Fruit fly (Drosophila melanogaster): Measurements from ENCODE around the gene CG5916.
"Not testable (repeated sequence)": the region's sequence is repeated elsewhere in the genome, so short reads cannot be mapped to it uniquely, and the experiment has no call there.

DNA sequence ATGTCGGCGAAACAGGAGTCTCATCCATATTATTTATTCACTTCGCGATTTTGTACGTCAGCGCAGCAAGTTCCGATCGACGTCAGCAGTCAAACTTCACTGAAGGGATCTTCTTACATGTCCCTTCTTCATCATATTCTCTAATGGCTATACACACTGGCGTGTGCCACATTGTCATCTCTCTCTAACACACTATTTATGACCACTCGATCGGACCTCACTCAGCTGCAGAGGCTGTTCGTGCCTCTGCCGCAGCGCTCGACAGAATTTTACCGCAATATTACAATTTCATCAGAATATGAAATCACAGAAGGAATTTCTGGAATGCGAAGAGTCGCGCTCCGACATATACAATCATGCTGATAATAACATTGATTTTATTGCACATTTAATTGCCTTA is 42.6 kb downstream of the CG5916 start, which contains the start of gene Bin1:
- not testable (repeated sequence) for TF ChIP-seq CG17806, gl (tag; optimal IDR thresholded peaks at IDR 0.05)

All from whole organism, pupa.